Worm (Caenorhabditis elegans): ENCODE measurements around the gene D1044.7.

- TF ChIP-seq skn-1 (tag; optimal IDR thresholded peaks at IDR 0.05) (no peak), snpc-4 (tag; optimal IDR thresholded peaks at IDR 0.05) (no peak)
Measured at ce11 chrIII:5508669-5509068, at the start of gene D1044.7.
